Fruit fly (Drosophila melanogaster) S2 (cell line): ENCODE measurements around the gene Coq2.

ENCODE experiments used
- CG8478 ChIP-seq: fragments of >200 bp; optimal IDR thresholded peaks from 2 replicates; lab custom pipeline; 2018
- CTCF ChIP-seq, 2 experiments: fragments of >200 bp; optimal IDR thresholded peaks; 2 replicates each; lab custom pipeline; 2018

DNA sequence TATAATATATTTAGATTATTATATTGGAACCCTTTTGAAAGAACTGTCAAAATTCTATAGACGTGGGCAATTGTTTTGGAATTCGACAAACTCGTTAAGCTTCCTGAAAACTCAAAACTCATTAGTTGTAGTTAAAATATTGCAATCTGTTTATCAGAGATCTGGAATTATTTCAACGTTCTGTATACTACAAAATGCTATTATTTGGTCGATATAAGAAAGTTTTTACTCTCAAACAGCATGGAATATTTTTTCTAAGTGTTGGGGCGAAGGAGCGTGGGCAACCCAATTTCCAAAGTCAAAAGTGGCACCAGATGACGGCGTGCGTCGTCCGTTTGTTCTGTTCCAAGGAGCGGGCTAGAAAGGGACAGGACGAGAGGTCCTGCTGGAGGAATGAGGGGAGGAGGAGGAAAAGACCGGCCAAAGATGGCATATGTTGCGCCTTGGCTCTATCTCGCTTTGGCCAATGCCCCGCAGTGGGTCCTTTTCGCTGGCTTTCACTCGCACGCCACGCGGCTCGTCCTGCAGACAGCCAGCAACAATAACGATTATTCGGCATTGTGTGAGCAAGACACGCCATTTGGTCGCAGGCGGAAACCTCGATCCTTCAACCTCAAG, 30.5 kb downstream of the Coq2 start:
- TF ChIP-seq CG8478 (lab: Kevin White, UChicago) (no peak), CTCF (optimal IDR thresholded peaks at IDR 0.05; lab: Kevin White, UChicago) (no peak)
